Worm (Caenorhabditis elegans): ENCODE data around the gene F49H6.17.
A peak's percentile ranks its signal among the peaks of the same experiment; 100 is the strongest.

The F49H6.17 gene

ce11 chrV:17021361-17021760, 1.6 kb downstream of the F49H6.17 start, which contains the start of gene F49H6.12:
Gene F49H6.12, minus strand, starts transcription at chrV:17021461.
- no peak for TF ChIP-seq klf-2 (GFP tag; conservative IDR thresholded peaks at IDR 0.05)
- TF ChIP-seq tab-1 (GFP tag; IDR thresholded peaks at IDR 0.05) = no peak
- TF ChIP-seq cog-1 (tag; optimal IDR thresholded peaks at IDR 0.05) = no peak
- no peak for TF ChIP-seq flt-1 (GFP tag; IDR thresholded peaks at IDR 0.05)
- no peak for TF ChIP-seq ztf-23 (GFP tag; IDR thresholded peaks at IDR 0.05)
- no peak for TF ChIP-seq ref-1 (GFP tag; conservative IDR thresholded peaks at IDR 0.05)

ce11 chrV:17022100-17022499, 2.3 kb downstream of the F49H6.17 start:
- 0 out of 2 replicates have a peak, but pooled peaks have one; percentile 25 for TF ChIP-seq tab-1 (GFP tag; IDR thresholded peaks at IDR 0.05)

- no peak for TF ChIP-seq klf-2 (GFP tag; conservative IDR thresholded peaks at IDR 0.05)
- TF ChIP-seq tab-1 (GFP tag; IDR thresholded peaks at IDR 0.05) = no peak
- no peak for TF ChIP-seq flt-1 (GFP tag; IDR thresholded peaks at IDR 0.05)
- TF ChIP-seq ztf-23 (GFP tag; IDR thresholded peaks at IDR 0.05) = no peak
- no peak for TF ChIP-seq ztf-29 (GFP tag; IDR thresholded peaks at IDR 0.05)
- no peak for TF ChIP-seq T22C8.4 (GFP tag; IDR thresholded peaks at IDR 0.05)
- TF ChIP-seq cog-1 (tag; optimal IDR thresholded peaks at IDR 0.05) = no peak
- TF ChIP-seq ref-1 (GFP tag; conservative IDR thresholded peaks at IDR 0.05) = no peak
- TF ChIP-seq med-1 (GFP tag; optimal IDR thresholded peaks at IDR 0.05; ENCODE audit: insufficient read depth) = no peak
Measured at ce11 chrV:17022613-17023322, 3.0 kb downstream of the F49H6.17 start, which contains the start of the genes F49H6.8 and F49H6.5. Gene F49H6.8, minus strand, starts transcription at chrV:17022663. Gene F49H6.5, plus strand, starts transcription at chrV:17023241.

ce11 chrV:17026289-17026688, 6.5 kb downstream of the F49H6.17 start, which contains the start of gene F49H6.15:
Gene F49H6.15, minus strand, starts transcription at chrV:17026389.
- TF ChIP-seq tab-1 (GFP tag; IDR thresholded peaks at IDR 0.05) = no peak
- no peak for TF ChIP-seq T22C8.4 (GFP tag; IDR thresholded peaks at IDR 0.05)
- no peak for TF ChIP-seq klf-2 (GFP tag; conservative IDR thresholded peaks at IDR 0.05)
- no peak for TF ChIP-seq flt-1 (GFP tag; IDR thresholded peaks at IDR 0.05)
- TF ChIP-seq ztf-29 (GFP tag; IDR thresholded peaks at IDR 0.05) = no peak
- TF ChIP-seq ref-1 (GFP tag; conservative IDR thresholded peaks at IDR 0.05) = no peak
- TF ChIP-seq med-1 (GFP tag; optimal IDR thresholded peaks at IDR 0.05; ENCODE audit: insufficient read depth) = no peak
- TF ChIP-seq cog-1 (tag; optimal IDR thresholded peaks at IDR 0.05) = no peak
- no peak for TF ChIP-seq ztf-23 (GFP tag; IDR thresholded peaks at IDR 0.05)

- TF ChIP-seq tab-1 (GFP tag; IDR thresholded peaks at IDR 0.05) = no peak
- no peak for TF ChIP-seq klf-2 (GFP tag; conservative IDR thresholded peaks at IDR 0.05)
- TF ChIP-seq cog-1 (tag; optimal IDR thresholded peaks at IDR 0.05) = no peak
- no peak for TF ChIP-seq ref-1 (GFP tag; conservative IDR thresholded peaks at IDR 0.05)
Measured at ce11 chrV:17030430-17030829, 10.6 kb downstream of the F49H6.17 start.

- no peak for TF ChIP-seq med-1 (GFP tag; optimal IDR thresholded peaks at IDR 0.05; ENCODE audit: insufficient read depth)
- no peak for TF ChIP-seq klf-2 (GFP tag; conservative IDR thresholded peaks at IDR 0.05)
- TF ChIP-seq cog-1 (tag; optimal IDR thresholded peaks at IDR 0.05) = no peak
- no peak for TF ChIP-seq T22C8.4 (GFP tag; IDR thresholded peaks at IDR 0.05)
- no peak for TF ChIP-seq tab-1 (GFP tag; IDR thresholded peaks at IDR 0.05)
- no peak for TF ChIP-seq ztf-29 (GFP tag; IDR thresholded peaks at IDR 0.05)
- no peak for TF ChIP-seq ref-1 (GFP tag; conservative IDR thresholded peaks at IDR 0.05)
Measured at ce11 chrV:17035850-17036249, 16.1 kb downstream of the F49H6.17 start, which contains the start of gene srz-94. Gene srz-94, minus strand, starts transcription at chrV:17035950.

ce11 chrV:17042263-17042662, 22.5 kb downstream of the F49H6.17 start, which contains the start of gene hpo-33:
Gene hpo-33, plus strand, starts transcription at chrV:17042563.
- TF ChIP-seq tab-1 (GFP tag; IDR thresholded peaks at IDR 0.05) (no peak), cog-1 (tag; optimal IDR thresholded peaks at IDR 0.05) (no peak), ref-1 (GFP tag; conservative IDR thresholded peaks at IDR 0.05) (no peak), med-1 (GFP tag; optimal IDR thresholded peaks at IDR 0.05; ENCODE audit: insufficient read depth) (no peak), ztf-23 (GFP tag; IDR thresholded peaks at IDR 0.05) (no peak)

- no peak for TF ChIP-seq ztf-29 (GFP tag; IDR thresholded peaks at IDR 0.05)
- no peak for TF ChIP-seq T22C8.4 (GFP tag; IDR thresholded peaks at IDR 0.05)
- TF ChIP-seq klf-2 (GFP tag; conservative IDR thresholded peaks at IDR 0.05) = no peak
- TF ChIP-seq ref-1 (GFP tag; conservative IDR thresholded peaks at IDR 0.05) = no peak
- no peak for TF ChIP-seq cog-1 (tag; optimal IDR thresholded peaks at IDR 0.05)
- TF ChIP-seq med-1 (GFP tag; optimal IDR thresholded peaks at IDR 0.05; ENCODE audit: insufficient read depth) = no peak
- no peak for TF ChIP-seq ztf-23 (GFP tag; IDR thresholded peaks at IDR 0.05)
- TF ChIP-seq flt-1 (GFP tag; IDR thresholded peaks at IDR 0.05) = no peak
- no peak for TF ChIP-seq tab-1 (GFP tag; IDR thresholded peaks at IDR 0.05)
Measured at ce11 chrV:17044500-17044899, 24.7 kb downstream of the F49H6.17 start, which contains the start of gene F28B1.2. Gene F28B1.2, plus strand, starts transcription at chrV:17044800.

- no peak for TF ChIP-seq ref-1 (GFP tag; conservative IDR thresholded peaks at IDR 0.05)
- no peak for TF ChIP-seq cog-1 (tag; optimal IDR thresholded peaks at IDR 0.05)
- no peak for TF ChIP-seq flt-1 (GFP tag; IDR thresholded peaks at IDR 0.05)
- TF ChIP-seq tab-1 (GFP tag; IDR thresholded peaks at IDR 0.05) = no peak
- TF ChIP-seq T22C8.4 (GFP tag; IDR thresholded peaks at IDR 0.05) = no peak
Measured at ce11 chrV:17059987-17060386, 40.2 kb downstream of the F49H6.17 start, which contains the start of gene sri-66. Gene sri-66, plus strand, starts transcription at chrV:17060287.

- no peak for TF ChIP-seq med-1 (GFP tag; optimal IDR thresholded peaks at IDR 0.05; ENCODE audit: insufficient read depth)
- TF ChIP-seq ztf-23 (GFP tag; IDR thresholded peaks at IDR 0.05) = no peak
- TF ChIP-seq tab-1 (GFP tag; IDR thresholded peaks at IDR 0.05) = no peak
- no peak for TF ChIP-seq T22C8.4 (GFP tag; IDR thresholded peaks at IDR 0.05)
- TF ChIP-seq ref-1 (GFP tag; conservative IDR thresholded peaks at IDR 0.05) = no peak
- no peak for TF ChIP-seq cog-1 (tag; optimal IDR thresholded peaks at IDR 0.05)
- TF ChIP-seq klf-2 (GFP tag; conservative IDR thresholded peaks at IDR 0.05) = no peak
- TF ChIP-seq ztf-29 (GFP tag; IDR thresholded peaks at IDR 0.05) = no peak
- no peak for TF ChIP-seq flt-1 (GFP tag; IDR thresholded peaks at IDR 0.05)
Measured at ce11 chrV:17061585-17061984, 41.8 kb downstream of the F49H6.17 start, which contains the start of gene F28B1.9. Gene F28B1.9, plus strand, starts transcription at chrV:17061885.

All from whole organism, midembryonic.